Worm (Caenorhabditis elegans) whole organism, midembryonic: ENCODE measurements around the gene lgc-15.

Source experiments
- T22C8.4 ChIP-seq: fragments of 200-800 bp; sonication (Bioruptor generic); IDR thresholded peaks from 2 replicates; pipeline ENCODE4 v1.3.6; 2022; ENCODE audit warnings: missing genetic modification characterization, missing compliant biosample characterization
- cog-1 ChIP-seq: sonication (generic microtip); optimal IDR thresholded peaks from 2 replicates; lab custom pipeline; 2016; ENCODE audit warnings: missing genetic modification characterization, missing compliant biosample characterization
- flt-1 ChIP-seq: fragments of 200-800 bp; sonication (Bioruptor generic); IDR thresholded peaks from 2 replicates; pipeline ENCODE4 v1.3.6; 2022; ENCODE audit warnings: missing genetic modification characterization, missing compliant biosample characterization
- klf-2 ChIP-seq: fragments of 200-800 bp; sonication (Bioruptor generic); conservative IDR thresholded peaks from 2 replicates; pipeline ENCODE4 v1.3.6; 2022; ENCODE audit warnings: missing genetic modification reagents, missing genetic modification characterization, missing compliant biosample characterization
- med-1 ChIP-seq: sonication (generic microtip); optimal IDR thresholded peaks from 2 replicates; lab custom pipeline; 2017; ENCODE audit warnings: missing genetic modification characterization, mild to moderate bottlenecking, missing compliant biosample characterization, antibody characterized with exemption, missing genetic modification reagents; ENCODE audit not compliant: insufficient read depth
- ref-1 ChIP-seq: fragments of 200-800 bp; sonication (Bioruptor generic); conservative IDR thresholded peaks from 2 replicates; pipeline ENCODE4 v1.3.6; 2022; ENCODE audit warnings: missing genetic modification reagents, missing genetic modification characterization, missing compliant biosample characterization
- tab-1 ChIP-seq: fragments of 200-800 bp; sonication (Bioruptor generic); IDR thresholded peaks from 2 replicates; pipeline ENCODE4 v1.3.6; 2022; ENCODE audit warnings: missing genetic modification characterization, missing compliant biosample characterization
- ztf-23 ChIP-seq: fragments of 200-800 bp; sonication (Bioruptor generic); IDR thresholded peaks from 2 replicates; pipeline ENCODE4 v1.3.6; 2022; ENCODE audit warnings: missing genetic modification reagents, missing genetic modification characterization, missing compliant biosample characterization
- ztf-29 ChIP-seq: fragments of 200-800 bp; sonication (Bioruptor generic); IDR thresholded peaks from 2 replicates; pipeline ENCODE4 v1.3.6; 2022; ENCODE audit warnings: missing genetic modification reagents, missing genetic modification characterization, missing compliant biosample characterization

The lgc-15 gene

ce11 chrX:12114024-12114423 lies at the start of gene lgc-15:
Gene lgc-15 (plus strand): TSS chrX:12114324.
- TF ChIP-seq med-1 (no peak), ref-1 (GFP tag; lab: Robert Waterston, UW) (no peak), ztf-29 (GFP tag; lab: Robert Waterston, UW) (no peak), T22C8.4 (GFP tag; lab: Robert Waterston, UW) (no peak), tab-1 (GFP tag; lab: Robert Waterston, UW) (no peak)

ce11 chrX:12064908-12065307 lies 49.2 kb upstream of the lgc-15 start, which contains the start of gene lgc-23:
Gene lgc-23 (plus strand): TSS chrX:12065208.
- TF ChIP-seq T22C8.4 (GFP tag; lab: Robert Waterston, UW) (no peak), klf-2 (GFP tag; lab: Robert Waterston, UW) (no peak), flt-1 (GFP tag; lab: Robert Waterston, UW) (no peak), tab-1 (GFP tag; lab: Robert Waterston, UW) (no peak), cog-1 (tag; lab: Kevin White, UChicago) (no peak), ztf-29 (GFP tag; lab: Robert Waterston, UW) (no peak), med-1 (no peak), ztf-23 (GFP tag; lab: Robert Waterston, UW) (no peak), ref-1 (GFP tag; lab: Robert Waterston, UW) (no peak)

ce11 chrX:12068250-12068649 lies 45.9 kb upstream of the lgc-15 start, which contains the start of gene lgc-24:
Gene lgc-24 (plus strand): TSS chrX:12068550.
- TF ChIP-seq flt-1 (GFP tag; lab: Robert Waterston, UW), result no peak
- TF ChIP-seq ztf-29 (GFP tag; lab: Robert Waterston, UW), result no peak
- no peak for TF ChIP-seq tab-1 (GFP tag; lab: Robert Waterston, UW)
- no peak for TF ChIP-seq T22C8.4 (GFP tag; lab: Robert Waterston, UW)
- no peak for TF ChIP-seq klf-2 (GFP tag; lab: Robert Waterston, UW)
- TF ChIP-seq med-1, result no peak
- no peak for TF ChIP-seq ref-1 (GFP tag; lab: Robert Waterston, UW)
- TF ChIP-seq cog-1 (tag; lab: Kevin White, UChicago), result no peak
- TF ChIP-seq ztf-23 (GFP tag; lab: Robert Waterston, UW), result no peak

- TF ChIP-seq ztf-29 (GFP tag; lab: Robert Waterston, UW), result no peak
- no peak for TF ChIP-seq ztf-23 (GFP tag; lab: Robert Waterston, UW)
- TF ChIP-seq flt-1 (GFP tag; lab: Robert Waterston, UW), result no peak
- TF ChIP-seq ref-1 (GFP tag; lab: Robert Waterston, UW), result no peak
- TF ChIP-seq klf-2 (GFP tag; lab: Robert Waterston, UW), result no peak
- TF ChIP-seq med-1, result no peak
- no peak for TF ChIP-seq cog-1 (tag; lab: Kevin White, UChicago)
- TF ChIP-seq tab-1 (GFP tag; lab: Robert Waterston, UW), result no peak
- TF ChIP-seq T22C8.4 (GFP tag; lab: Robert Waterston, UW), result no peak
These were observed 40.4 kb upstream of the lgc-15 start, which contains the start of gene tmem-145 for ce11 chrX:12073764-12074163. Gene tmem-145 (minus strand): TSS chrX:12073864.

- TF ChIP-seq flt-1 (GFP tag; lab: Robert Waterston, UW) (peak; percentile 53; the same call in 1 of the 2 replicates), ztf-29 (GFP tag; lab: Robert Waterston, UW) (no peak)
These were observed 33.5 kb upstream of the lgc-15 start for ce11 chrX:12080581-12081162.

- TF ChIP-seq flt-1 (GFP tag; lab: Robert Waterston, UW) (no peak), T22C8.4 (GFP tag; lab: Robert Waterston, UW) (no peak), med-1 (no peak), ztf-23 (GFP tag; lab: Robert Waterston, UW) (no peak), ztf-29 (GFP tag; lab: Robert Waterston, UW) (no peak), tab-1 (GFP tag; lab: Robert Waterston, UW) (no peak), cog-1 (tag; lab: Kevin White, UChicago) (no peak), ref-1 (GFP tag; lab: Robert Waterston, UW) (no peak), klf-2 (GFP tag; lab: Robert Waterston, UW) (no peak)
These were observed 32.9 kb upstream of the lgc-15 start for ce11 chrX:12081250-12081649.

- TF ChIP-seq tab-1 (GFP tag; lab: Robert Waterston, UW), result no peak
- no peak for TF ChIP-seq T22C8.4 (GFP tag; lab: Robert Waterston, UW)
- TF ChIP-seq klf-2 (GFP tag; lab: Robert Waterston, UW), result no peak
- TF ChIP-seq med-1, result no peak
- TF ChIP-seq flt-1 (GFP tag; lab: Robert Waterston, UW), result no peak
- no peak for TF ChIP-seq ref-1 (GFP tag; lab: Robert Waterston, UW)
- TF ChIP-seq ztf-29 (GFP tag; lab: Robert Waterston, UW), result no peak
- no peak for TF ChIP-seq ztf-23 (GFP tag; lab: Robert Waterston, UW)
- no peak for TF ChIP-seq cog-1 (tag; lab: Kevin White, UChicago)
These were observed 31.3 kb upstream of the lgc-15 start for ce11 chrX:12082813-12083212.

- TF ChIP-seq ztf-23 (GFP tag; lab: Robert Waterston, UW), result no peak
- no peak for TF ChIP-seq med-1
- TF ChIP-seq ref-1 (GFP tag; lab: Robert Waterston, UW), result no peak
- TF ChIP-seq ztf-29 (GFP tag; lab: Robert Waterston, UW), result no peak
- no peak for TF ChIP-seq tab-1 (GFP tag; lab: Robert Waterston, UW)
- no peak for TF ChIP-seq flt-1 (GFP tag; lab: Robert Waterston, UW)
- no peak for TF ChIP-seq klf-2 (GFP tag; lab: Robert Waterston, UW)
These were observed 27.8 kb upstream of the lgc-15 start for ce11 chrX:12086297-12086696.

- TF ChIP-seq klf-2 (GFP tag; lab: Robert Waterston, UW), result no peak
- TF ChIP-seq med-1, result no peak
- TF ChIP-seq ztf-29 (GFP tag; lab: Robert Waterston, UW), result no peak
- TF ChIP-seq ref-1 (GFP tag; lab: Robert Waterston, UW), result no peak
- no peak for TF ChIP-seq cog-1 (tag; lab: Kevin White, UChicago)
- TF ChIP-seq flt-1 (GFP tag; lab: Robert Waterston, UW), result no peak
- TF ChIP-seq tab-1 (GFP tag; lab: Robert Waterston, UW), result no peak
- TF ChIP-seq ztf-23 (GFP tag; lab: Robert Waterston, UW), result no peak
- no peak for TF ChIP-seq T22C8.4 (GFP tag; lab: Robert Waterston, UW)
These were observed 21.5 kb upstream of the lgc-15 start for ce11 chrX:12092621-12093020.
